Fruit fly (Drosophila melanogaster): Measurements from ENCODE around the gene Atet.

DNA sequence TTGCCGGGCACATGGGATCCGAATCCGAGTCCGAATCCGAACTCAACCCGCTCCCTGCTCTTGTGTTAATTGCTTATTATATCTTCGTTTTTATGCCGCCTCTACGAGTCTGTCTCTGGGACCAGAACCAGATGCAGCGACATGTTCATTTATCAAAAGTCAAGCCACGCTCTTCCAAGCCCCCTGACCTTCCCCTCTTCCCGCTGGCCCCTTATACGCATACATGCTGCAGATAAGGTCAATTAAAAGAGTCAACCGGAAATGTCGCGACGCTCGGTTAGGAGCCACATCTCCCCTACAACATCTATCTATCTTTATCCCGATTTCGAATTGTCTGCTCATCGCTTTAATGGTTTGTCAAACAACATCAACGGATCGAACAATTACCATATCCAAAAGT is 44.0 kb downstream of the Atet start:
- TF ChIP-seq ttk (optimal IDR thresholded peaks at IDR 0.05) (no peak), psq (optimal IDR thresholded peaks at IDR 0.05) (no peak), Sin3A (optimal IDR thresholded peaks at IDR 0.05) (no peak)
